Fruit fly (Drosophila melanogaster) whole organism, embryonic: Measurements from ENCODE around the gene eIF2Bepsilon.
A peak's percentile ranks its signal among the peaks of the same experiment; 100 is the strongest.

ENCODE experiments used
- Atf-2 ChIP-seq: fragments of 200-800 bp; sonication (Bioruptor generic); optimal IDR thresholded peaks from 2 replicates; lab custom pipeline; 2016; ENCODE audit warnings: missing biosample characterization, missing genetic modification characterization
- Blimp-1 ChIP-seq: fragments of 200-800 bp; sonication (Bioruptor generic); optimal IDR thresholded peaks from 3 replicates; lab custom pipeline; 2018; ENCODE audit warnings: missing biosample characterization, missing genetic modification characterization, mild to moderate bottlenecking, moderate library complexity, missing genetic modification reagents
- CG11093 ChIP-seq: fragments of 200-800 bp; sonication (Bioruptor generic); IDR thresholded peaks from 3 replicates; pipeline ENCODE4 v1.3.6; 2022; ENCODE audit warnings: missing biosample characterization, missing genetic modification characterization
- CG11696 ChIP-seq: fragments of 200-800 bp; sonication (Bioruptor generic); IDR thresholded peaks from 2 replicates; pipeline ENCODE4 v1.3.6; 2022; ENCODE audit warnings: missing biosample characterization, missing genetic modification characterization
- CG13624 ChIP-seq: fragments of 200-800 bp; sonication (Bioruptor generic); optimal IDR thresholded peaks from 2 replicates; lab custom pipeline; 2016; ENCODE audit warnings: missing biosample characterization, missing genetic modification characterization
- CG15073 ChIP-seq: fragments of 200-800 bp; sonication (Bioruptor generic); optimal IDR thresholded peaks from 2 replicates; lab custom pipeline; 2016; ENCODE audit warnings: missing biosample characterization, missing genetic modification characterization
- CG15696 ChIP-seq: fragments of 200-800 bp; sonication (Bioruptor generic); optimal IDR thresholded peaks from 2 replicates; lab custom pipeline; 2019; ENCODE audit warnings: missing biosample characterization, mild to moderate bottlenecking, missing genetic modification characterization, moderate library complexity
- CG1602 ChIP-seq: fragments of 200-800 bp; sonication (Bioruptor generic); optimal IDR thresholded peaks from 3 replicates; lab custom pipeline; 2016; ENCODE audit warnings: missing biosample characterization, missing genetic modification characterization
- CG17385 ChIP-seq: fragments of 200-800 bp; sonication (Bioruptor generic); optimal IDR thresholded peaks from 3 replicates; lab custom pipeline; 2018; ENCODE audit warnings: missing biosample characterization, mild to moderate bottlenecking, missing genetic modification characterization
- CG2116 ChIP-seq: fragments of 200-800 bp; sonication (Bioruptor generic); optimal IDR thresholded peaks from 3 replicates; lab custom pipeline; 2018; ENCODE audit warnings: missing biosample characterization, mild to moderate bottlenecking, missing genetic modification characterization
- CG32772 ChIP-seq: fragments of 200-800 bp; sonication (Bioruptor generic); IDR thresholded peaks from 2 replicates; pipeline ENCODE4 v1.3.6; 2022; ENCODE audit warnings: missing biosample characterization, missing genetic modification characterization
- CG6254 ChIP-seq: fragments of 200-800 bp; sonication (Bioruptor generic); optimal IDR thresholded peaks from 3 replicates; lab custom pipeline; 2017; ENCODE audit warnings: mild to moderate bottlenecking, missing biosample characterization, missing genetic modification reagents, missing genetic modification characterization
- CG6813 ChIP-seq: fragments of 200-800 bp; sonication (Bioruptor generic); optimal IDR thresholded peaks from 2 replicates; lab custom pipeline; 2017; ENCODE audit warnings: missing biosample characterization, missing genetic modification characterization, mild to moderate bottlenecking, moderate library complexity, missing genetic modification reagents
- CG7786 ChIP-seq: fragments of 200-800 bp; sonication (Bioruptor generic); optimal IDR thresholded peaks from 2 replicates; lab custom pipeline; 2016; ENCODE audit warnings: missing biosample characterization, missing genetic modification characterization
- CG9215 ChIP-seq: fragments of 200-800 bp; sonication (Bioruptor generic); IDR thresholded peaks from 2 replicates; pipeline ENCODE4 v1.3.6; 2022; ENCODE audit warnings: missing biosample characterization, missing genetic modification characterization
- Dip3 ChIP-seq: fragments of 200-800 bp; sonication (Bioruptor generic); optimal IDR thresholded peaks from 3 replicates; lab custom pipeline; 2016; ENCODE audit warnings: missing biosample characterization, missing genetic modification characterization
- Elba2 ChIP-seq: fragments of 200-800 bp; sonication (Bioruptor generic); optimal IDR thresholded peaks from 3 replicates; lab custom pipeline; 2016; ENCODE audit warnings: missing biosample characterization, missing genetic modification characterization
- Fer1 ChIP-seq: fragments of 200-800 bp; sonication (Bioruptor generic); optimal IDR thresholded peaks from 2 replicates; lab custom pipeline; 2017; ENCODE audit warnings: missing biosample characterization, mild to moderate bottlenecking, missing genetic modification characterization
- H2.0 ChIP-seq: fragments of 200-800 bp; sonication (Bioruptor generic); IDR thresholded peaks from 2 replicates; pipeline ENCODE4 v1.3.6; 2022; ENCODE audit warnings: missing biosample characterization, missing genetic modification characterization
- Hey ChIP-seq: fragments of 200-800 bp; sonication (Bioruptor generic); optimal IDR thresholded peaks from 3 replicates; lab custom pipeline; 2018; ENCODE audit warnings: missing biosample characterization, mild to moderate bottlenecking, missing genetic modification characterization
- MBD-R2 ChIP-seq: fragments of 200-800 bp; sonication (Bioruptor generic); IDR thresholded peaks from 2 replicates; pipeline ENCODE4 v1.3.6; 2022; ENCODE audit warnings: missing biosample characterization, missing genetic modification characterization
- Med ChIP-seq: fragments of 200-800 bp; sonication (Bioruptor generic); peaks from one replicate; lab custom pipeline; 2016; ENCODE audit warnings: missing biosample characterization, missing genetic modification characterization, mild to moderate bottlenecking, inconsistent platforms, moderate library complexity
- Poxn ChIP-seq: fragments of 200-800 bp; sonication (Bioruptor generic); IDR thresholded peaks from 2 replicates; pipeline ENCODE4 v1.3.6; 2022; ENCODE audit warnings: missing biosample characterization, missing genetic modification characterization
- Ptx1 ChIP-seq: fragments of 200-800 bp; sonication (Bioruptor generic); IDR thresholded peaks from 2 replicates; pipeline ENCODE4 v1.3.6; 2022; ENCODE audit warnings: missing biosample characterization, missing genetic modification characterization
- Sin3A ChIP-seq: fragments of >200 bp; optimal IDR thresholded peaks from 2 replicates; lab custom pipeline; 2018
- YL-1 ChIP-seq: fragments of 200-800 bp; sonication (Bioruptor generic); optimal IDR thresholded peaks from 3 replicates; lab custom pipeline; 2017; ENCODE audit warnings: missing biosample characterization, mild to moderate bottlenecking, missing genetic modification characterization
- aop ChIP-seq: fragments of 200-800 bp; sonication (Bioruptor generic); IDR thresholded peaks from 2 replicates; pipeline ENCODE4 v1.3.6; 2022; ENCODE audit warnings: missing biosample characterization, missing genetic modification characterization
- cad ChIP-seq: fragments of >200 bp; optimal IDR thresholded peaks from 2 replicates; lab custom pipeline; 2017; ENCODE audit warnings: missing biosample characterization, missing genetic modification characterization
- cg ChIP-seq: fragments of 200-800 bp; sonication (Bioruptor generic); optimal IDR thresholded peaks from 3 replicates; lab custom pipeline; 2019; ENCODE audit warnings: missing biosample characterization, mild to moderate bottlenecking, missing genetic modification characterization, moderate library complexity
- crp ChIP-seq, 2 experiments: fragments of 200-800 bp; sonication (Bioruptor generic); optimal IDR thresholded peaks; 2 replicates in 1 of 2; 3 replicates in 1 of 2; lab custom pipeline; 2017; ENCODE audit warnings: missing biosample characterization in 2 of 2, missing genetic modification characterization in 2 of 2, mild to moderate bottlenecking in 1 of 2, moderate library complexity in 1 of 2
- dpn ChIP-seq, 2 experiments: fragments of 200-800 bp; sonication (Bioruptor generic); optimal IDR thresholded peaks; 3 replicates each; lab custom pipeline; 2016; ENCODE audit warnings: missing biosample characterization in 2 of 2, missing genetic modification characterization in 2 of 2
- esg ChIP-seq: fragments of 200-800 bp; sonication (Bioruptor generic); conservative IDR thresholded peaks from 2 replicates; pipeline ENCODE4 v1.3.6; 2022; ENCODE audit warnings: missing biosample characterization, missing genetic modification characterization
- gro ChIP-seq: fragments of 200-800 bp; sonication (Bioruptor generic); optimal IDR thresholded peaks from 2 replicates; lab custom pipeline; 2016; ENCODE audit warnings: missing biosample characterization, missing genetic modification characterization
- h ChIP-seq: fragments of >200 bp; optimal IDR thresholded peaks from 2 replicates; lab custom pipeline; 2017
- hkb ChIP-seq, 2 experiments: fragments of 200-800 bp in 1 of 2; fragments of >200 bp in 1 of 2; sonication (Bioruptor generic) in 1 of 2; IDR thresholded peaks in 1 of 2; optimal IDR thresholded peaks in 1 of 2; 2 replicates each; pipeline versions ENCODE4 v1.3.6 to Lab custom; 2017 to 2022; ENCODE audit warnings: missing biosample characterization in 1 of 2, missing genetic modification characterization in 1 of 2
- kni ChIP-seq: fragments of 200-800 bp; sonication (Bioruptor generic); optimal IDR thresholded peaks from 3 replicates; lab custom pipeline; 2017; ENCODE audit warnings: mild to moderate bottlenecking, missing biosample characterization, missing genetic modification reagents, missing genetic modification characterization
- mirr ChIP-seq: fragments of 200-800 bp; sonication (Bioruptor generic); optimal IDR thresholded peaks from 3 replicates; lab custom pipeline; 2018; ENCODE audit warnings: missing biosample characterization, mild to moderate bottlenecking, missing genetic modification characterization
- nerfin-1 ChIP-seq: fragments of 200-800 bp; sonication (Bioruptor generic); optimal IDR thresholded peaks from 3 replicates; lab custom pipeline; 2019; ENCODE audit warnings: missing biosample characterization, mild to moderate bottlenecking, missing genetic modification characterization, moderate library complexity
- nmo ChIP-seq: fragments of 200-800 bp; sonication (Bioruptor generic); optimal IDR thresholded peaks from 2 replicates; lab custom pipeline; 2018; ENCODE audit warnings: missing biosample characterization, mild to moderate bottlenecking, missing genetic modification characterization, moderate library complexity
- onecut ChIP-seq: fragments of 200-800 bp; sonication (Bioruptor generic); IDR thresholded peaks from 2 replicates; pipeline ENCODE4 v1.3.6; 2022; ENCODE audit warnings: missing biosample characterization, missing genetic modification characterization
- pum ChIP-seq: fragments of 200-800 bp; sonication (Bioruptor generic); optimal IDR thresholded peaks from 2 replicates; lab custom pipeline; 2016; ENCODE audit warnings: missing biosample characterization, missing genetic modification characterization
- row ChIP-seq: fragments of 200-800 bp; sonication (Bioruptor generic); IDR thresholded peaks from 3 replicates; pipeline ENCODE4 v1.3.6; 2022; ENCODE audit warnings: missing biosample characterization, missing genetic modification characterization
- sisA ChIP-seq: fragments of 200-800 bp; sonication (Bioruptor generic); IDR thresholded peaks from 2 replicates; pipeline ENCODE4 v1.3.6; 2022; ENCODE audit warnings: missing biosample characterization, missing genetic modification characterization
- slp2 ChIP-seq: fragments of 200-800 bp; sonication (Bioruptor generic); optimal IDR thresholded peaks from 2 replicates; lab custom pipeline; 2016; ENCODE audit warnings: missing biosample characterization, missing genetic modification characterization
- ssp ChIP-seq: fragments of 200-800 bp; sonication (Bioruptor generic); IDR thresholded peaks from 2 replicates; pipeline ENCODE4 v1.3.6; 2022; ENCODE audit warnings: missing biosample characterization, missing genetic modification characterization
- stwl ChIP-seq: fragments of 200-800 bp; sonication (Bioruptor generic); optimal IDR thresholded peaks from 3 replicates; lab custom pipeline; 2018; ENCODE audit warnings: missing biosample characterization, mild to moderate bottlenecking, missing genetic modification characterization, moderate library complexity
- trem ChIP-seq: fragments of 200-800 bp; optimal IDR thresholded peaks from 3 replicates; lab custom pipeline; 2019; ENCODE audit warnings: missing biosample characterization, mild to moderate bottlenecking, missing genetic modification characterization, moderate library complexity
- zen ChIP-seq: fragments of 200-800 bp; sonication (Bioruptor generic); optimal IDR thresholded peaks from 3 replicates; lab custom pipeline; 2018; ENCODE audit warnings: missing biosample characterization, mild to moderate bottlenecking, missing genetic modification characterization, moderate library complexity

eIF2Bepsilon gene

DNA sequence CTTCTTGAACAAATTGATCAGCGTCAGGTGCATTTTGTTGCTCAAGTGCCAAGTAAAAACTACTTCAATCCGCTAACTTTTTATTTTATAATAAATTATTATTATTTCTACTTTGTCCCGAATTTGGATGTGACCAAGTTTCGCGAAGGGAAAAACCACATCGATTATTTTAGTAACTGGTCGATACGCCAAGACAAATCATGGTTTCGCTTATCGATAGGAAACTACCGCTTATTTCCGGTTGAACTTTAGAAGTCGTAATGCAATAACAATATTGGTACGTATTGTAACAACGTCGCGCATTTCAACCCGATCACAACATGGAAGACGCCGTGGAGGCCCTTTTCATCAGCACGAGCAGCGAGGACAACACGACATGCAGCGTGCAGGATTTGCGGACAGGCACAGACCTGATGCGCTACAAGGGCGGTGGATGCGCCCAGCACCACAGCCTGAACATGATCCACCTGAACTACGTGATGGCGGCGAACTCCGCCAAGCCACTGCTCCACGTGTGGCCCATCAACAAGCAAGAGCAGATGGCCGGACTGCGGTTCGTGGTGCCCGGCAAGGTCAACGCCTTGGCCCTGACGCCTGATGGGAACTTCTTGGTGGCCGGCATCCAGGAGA, 45.5 kb downstream of the eIF2Bepsilon start, which contains the start of the genes CG14817 and CG14805 (continued):
- TF ChIP-seq CG15696 (tag; lab: Kevin White, UChicago) (no peak), sisA (no peak)

DNA sequence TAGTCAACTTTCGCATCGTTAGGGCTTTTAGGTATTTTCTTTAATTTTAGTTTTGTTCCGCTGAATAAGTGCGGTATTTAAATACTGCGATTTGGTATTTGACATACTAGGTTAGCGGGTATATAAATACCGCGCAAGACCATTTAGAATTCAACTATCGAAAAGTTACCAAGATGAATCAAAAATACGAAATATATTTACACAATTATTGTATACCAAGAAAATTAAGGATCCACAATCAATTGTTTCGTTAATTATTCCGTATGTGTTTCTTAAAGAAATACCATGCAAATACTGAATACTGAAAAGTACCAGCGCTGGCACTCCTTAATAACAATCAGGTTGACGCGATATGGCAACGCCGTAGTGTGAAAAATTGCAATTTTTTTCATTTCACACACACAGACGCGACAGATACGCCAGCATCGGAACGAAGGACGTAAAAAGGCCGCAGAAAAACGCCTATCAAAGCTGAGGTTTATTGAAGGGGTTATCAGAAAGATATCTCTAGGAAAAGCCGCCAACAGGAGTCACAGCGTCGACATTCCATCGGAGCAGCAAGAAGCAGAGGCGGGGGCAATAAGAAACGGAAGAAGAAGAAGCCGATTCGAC, 49.1 kb downstream of the eIF2Bepsilon start, which contains the start of the genes Pgam5 and Vps26:
Pgam5 (minus strand) TSS at position 51 of the 612 bp plus-strand sequence.
Vps26 (plus strand) TSS at position 339 of the 612 bp plus-strand sequence.
- TF ChIP-seq CG17385 (peak; percentile 95), aop (GFP tag; lab: Robert Waterston, UW) (no peak), mirr (GFP tag; lab: Kevin White, UChicago) (no peak), CG6254 (no peak), zen (tag; lab: Kevin White, UChicago) (peak; percentile 26), Atf-2 (GFP tag; lab: Kevin White, UChicago) (no peak), H2.0 (GFP tag; lab: Robert Waterston, UW) (no peak), slp2 (no peak), h (lab: Kevin White, UChicago) (no peak), kni (GFP tag; lab: Kevin White, UChicago) (no peak), onecut (no peak), Poxn (GFP tag; lab: Robert Waterston, UW) (no peak), CG6813 (no peak), cad (GFP tag; lab: Kevin White, UChicago) (no peak), trem (peak; percentile 60), CG11696 (GFP tag; lab: Robert Waterston, UW) (no peak), Blimp-1 (GFP tag; lab: Kevin White, UChicago) (no peak), Med (GFP tag; lab: Kevin White, UChicago) (peak; percentile 73), Ptx1 (no peak), row (GFP tag; lab: Robert Waterston, UW) (no peak), Dip3 (GFP tag; lab: Kevin White, UChicago) (no peak), CG32772 (GFP tag; lab: Robert Waterston, UW) (0 out of 2 replicates have a peak, but pooled peaks have one; percentile 28), CG7786 (GFP tag; lab: Kevin White, UChicago) (no peak), Fer1 (GFP tag; lab: Kevin White, UChicago) (no peak), hkb (optimal IDR thresholded peaks at IDR 0.05; lab: Kevin White, UChicago) (peak; percentile 15), hkb (GFP tag; IDR thresholded peaks at IDR 0.05; lab: Robert Waterston, UW) (no peak), MBD-R2 (GFP tag; lab: Robert Waterston, UW) (peak; percentile 22), YL-1 (GFP tag; lab: Kevin White, UChicago) (peak; percentile 72), nmo (GFP tag; lab: Kevin White, UChicago) (peak; percentile 47), gro (GFP tag; lab: Kevin White, UChicago) (no peak), crp (GFP tag; optimal IDR thresholded peaks at IDR 0.05; lab: Kevin White, UChicago) (no peak), CG11093 (GFP tag; lab: Robert Waterston, UW) (no peak), dpn (GFP tag; optimal IDR thresholded peaks at IDR 0.05; lab: Kevin White, UChicago) (no peak), Hey (no peak), CG9215 (no peak), CG13624 (peak; percentile 21), stwl (peak; percentile 23), pum (GFP tag; lab: Kevin White, UChicago) (no peak), cg (peak; percentile 66), CG15073 (GFP tag; lab: Kevin White, UChicago) (no peak), ssp (GFP tag; lab: Robert Waterston, UW) (no peak), CG2116 (peak; percentile 30), CG1602 (no peak), nerfin-1 (peak; percentile 91), Sin3A (lab: Kevin White, UChicago) (peak; percentile 51), esg (GFP tag; lab: Robert Waterston, UW) (no peak), Elba2 (GFP tag; lab: Kevin White, UChicago) (peak; percentile 83)
